Worm (Caenorhabditis elegans): ENCODE data around the gene C54H2.4.

The C54H2.4 gene

ce11 chrX:5775804-5776252 lies 5.3 kb upstream of the C54H2.4 start (continued):
- no peak for TF ChIP-seq T26A8.4 (GFP tag; IDR thresholded peaks at IDR 0.05)
- no peak for TF ChIP-seq ZK546.5 (tag; optimal IDR thresholded peaks at IDR 0.05)

DNA sequence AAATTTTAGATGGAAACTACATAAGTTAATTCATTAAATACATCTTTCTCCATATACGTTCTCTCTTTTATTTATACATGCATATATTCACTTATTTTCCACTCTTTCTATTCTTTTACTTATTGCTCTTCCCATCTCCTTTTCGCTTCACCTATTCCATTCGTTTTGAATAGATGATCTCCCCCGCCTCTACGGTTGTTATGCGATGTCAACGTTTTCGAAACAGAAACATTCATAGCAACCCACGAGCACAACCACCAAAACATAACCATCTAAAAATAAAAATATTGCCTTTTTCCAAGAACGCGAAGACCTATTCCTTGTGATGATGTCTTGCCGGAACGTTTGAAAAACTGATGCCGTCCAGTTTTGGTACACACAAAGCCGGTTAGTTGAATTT lies 2.9 kb upstream of the C54H2.4 start, which contains the start of gene sym-3:
sym-3 (plus strand) TSS at position 301 of the 400 bp plus-strand sequence.
- TF ChIP-seq mxl-2 (GFP tag; conservative IDR thresholded peaks at IDR 0.05), result no peak
- TF ChIP-seq aha-1 (tag), result peak; percentile 63

DNA sequence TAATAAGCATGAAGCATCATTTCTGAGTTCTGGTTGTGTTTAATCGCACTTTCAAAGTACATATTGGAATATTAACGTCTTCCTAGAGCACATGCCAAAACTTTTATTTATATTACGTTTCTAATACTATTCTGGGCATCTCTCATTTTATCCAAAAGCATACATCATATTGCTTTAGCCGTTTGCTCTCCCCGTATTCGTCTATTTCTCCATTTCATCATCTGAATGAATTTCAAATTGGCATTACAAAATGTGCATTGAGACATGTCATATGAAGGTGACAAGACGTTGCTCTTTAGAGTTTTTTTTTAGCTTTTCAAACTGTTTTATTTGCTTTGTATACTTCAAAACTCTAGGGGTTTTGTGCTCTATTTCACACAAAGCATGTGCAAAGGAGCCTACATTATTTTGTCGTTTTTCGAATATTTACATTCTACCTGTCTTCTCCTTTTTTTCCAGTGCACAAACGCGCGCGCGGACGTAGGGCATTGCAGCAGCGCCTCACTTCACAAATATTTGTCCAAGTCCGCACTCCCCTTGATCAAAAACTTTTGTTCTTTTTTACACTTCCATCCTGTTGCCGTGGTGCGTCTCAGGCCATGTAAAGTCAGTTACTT lies 2.1 kb upstream of the C54H2.4 start:
- TF ChIP-seq egl-43 (GFP tag; IDR thresholded peaks at IDR 0.05), result no peak
- TF ChIP-seq pha-4 (GFP tag; IDR thresholded peaks at IDR 0.05), result peak; percentile 49; the same call in 1 of the 2 replicates
- no peak for TF ChIP-seq pha-4 (tag; optimal IDR thresholded peaks at IDR 0.05)
- TF ChIP-seq aha-1 (tag), result peak; percentile 61

ce11 chrX:5764739-5765138 lies 5.8 kb downstream of the C54H2.4 start:
- TF ChIP-seq dmd-9 (GFP tag; IDR thresholded peaks at IDR 0.05) (no peak), hmg-1.1 (GFP tag; IDR thresholded peaks at IDR 0.05) (0 out of 2 replicates have a peak, but pooled peaks have one; percentile 51), tag-97 (GFP tag; IDR thresholded peaks at IDR 0.05) (no peak), dve-1 (tag; optimal IDR thresholded peaks at IDR 0.05; ENCODE audit: insufficient read depth) (peak; percentile 8), rbr-2 (tag; optimal IDR thresholded peaks at IDR 0.05) (peak; percentile 14), ZK337.2 (GFP tag; IDR thresholded peaks at IDR 0.05) (no peak), lin-39 (tag; optimal IDR thresholded peaks at IDR 0.05) (no peak), unc-62 (GFP tag; optimal IDR thresholded peaks at IDR 0.05 in 1 of 2) (peak in 1 of 2 experiments; percentile 82), unc-62 (tag; optimal IDR thresholded peaks at IDR 0.05) (no peak)

ce11 chrX:5763904-5764303 lies 6.6 kb downstream of the C54H2.4 start:
- TF ChIP-seq spr-1 (tag; optimal IDR thresholded peaks at IDR 0.05), result peak; percentile 12
- 0 out of 2 replicates have a peak, but pooled peaks have one; percentile 49 for TF ChIP-seq php-3 (GFP tag; IDR thresholded peaks at IDR 0.05)
- TF ChIP-seq nhr-48 (tag; optimal IDR thresholded peaks at IDR 0.05), result no peak
- TF ChIP-seq spr-3 (GFP tag; optimal IDR thresholded peaks at IDR 0.05), result no peak
- no peak for TF ChIP-seq fos-1 (tag; optimal IDR thresholded peaks at IDR 0.05)
- TF ChIP-seq egl-27 (tag; optimal IDR thresholded peaks at IDR 0.05), result no peak
- TF ChIP-seq mep-1 (tag; optimal IDR thresholded peaks at IDR 0.05), result peak; percentile 75
- TF ChIP-seq daf-19 (GFP tag; conservative IDR thresholded peaks at IDR 0.05), result no peak
- no peak for TF ChIP-seq attf-4 (tag; optimal IDR thresholded peaks at IDR 0.05)
- no peak for TF ChIP-seq nhr-111 (GFP tag; optimal IDR thresholded peaks at IDR 0.05)
- no peak for TF ChIP-seq cey-2 (tag; optimal IDR thresholded peaks at IDR 0.05; ENCODE audit: borderline replicate concordance, insufficient read depth)
- TF ChIP-seq fkh-10 (GFP tag; optimal IDR thresholded peaks at IDR 0.05), result no peak
- TF ChIP-seq egl-43 (GFP tag; IDR thresholded peaks at IDR 0.05), result peak; percentile 76; the same call in 1 of the 2 replicates
- TF ChIP-seq pha-4 (GFP tag; IDR thresholded peaks at IDR 0.05), result no peak
- peak; percentile 90 for TF ChIP-seq pha-4 (tag; optimal IDR thresholded peaks at IDR 0.05)
- TF ChIP-seq daf-8 (GFP tag; IDR thresholded peaks at IDR 0.05), result no peak
- TF ChIP-seq skn-1 (tag; optimal IDR thresholded peaks at IDR 0.05), result no peak
- no peak for TF ChIP-seq Y75B8A.6 (GFP tag; IDR thresholded peaks at IDR 0.05)
- no peak for TF ChIP-seq lir-3 (tag; optimal IDR thresholded peaks at IDR 0.05)
- no peak for TF ChIP-seq duxl-1 (tag; optimal IDR thresholded peaks at IDR 0.05; ENCODE audit: poor library complexity)
- TF ChIP-seq nhr-25 (tag; optimal IDR thresholded peaks at IDR 0.05; ENCODE audit: borderline replicate concordance, insufficient read depth), result peak; percentile 44
- no peak for TF ChIP-seq tag-97 (GFP tag; IDR thresholded peaks at IDR 0.05)
- TF ChIP-seq dmd-8 (GFP tag; IDR thresholded peaks at IDR 0.05), result no peak
- TF ChIP-seq lsy-2 (tag; optimal IDR thresholded peaks at IDR 0.05), result peak in 1 of 2 experiments; percentile 35
- no peak for TF ChIP-seq T20F7.1 (GFP tag; optimal IDR thresholded peaks at IDR 0.05)
- TF ChIP-seq nhr-237 (tag; optimal IDR thresholded peaks at IDR 0.05), result no peak
- no peak for TF ChIP-seq Y48G9A.11 (GFP tag; IDR thresholded peaks at IDR 0.05)
- peak; percentile 58; the same call in 1 of the 2 replicates for TF ChIP-seq hmg-1.1 (GFP tag; IDR thresholded peaks at IDR 0.05)
- TF ChIP-seq aha-1 (tag), result peak; percentile 96
- TF ChIP-seq Y5F2A.4 (GFP tag; optimal IDR thresholded peaks at IDR 0.05), result no peak
- TF ChIP-seq tra-1 (GFP tag; IDR thresholded peaks at IDR 0.05), result no peak; the same call in 1 of the 2 replicates
- TF ChIP-seq nhr-42 (GFP tag; IDR thresholded peaks at IDR 0.05), result no peak

Measured in whole organism, L4 larva.